Worm (Caenorhabditis elegans): ENCODE results near the gene clec-134.

The clec-134 gene

ce11 chrII:3556584-3556983, 23.3 kb upstream of the clec-134 start (continued):
- no peak for TF ChIP-seq nhr-12 (tag; optimal IDR thresholded peaks at IDR 0.05)
- no peak for TF ChIP-seq pqm-1 (tag; optimal IDR thresholded peaks at IDR 0.05)
- TF ChIP-seq hlh-4 (tag; optimal IDR thresholded peaks at IDR 0.05) = no peak

ce11 chrII:3557417-3557816, 22.4 kb upstream of the clec-134 start, which contains the start of gene lgc-45:
TSS of gene lgc-45 (plus strand) at chrII:3557472.
- TF ChIP-seq isw-1 (GFP tag; IDR thresholded peaks at IDR 0.05) (no peak), ama-1 (optimal IDR thresholded peaks at IDR 0.05) (no peak), elt-3 (tag; optimal IDR thresholded peaks at IDR 0.05) (no peak), nhr-84 (tag; optimal IDR thresholded peaks at IDR 0.05) (no peak), sptf-1 (tag; optimal IDR thresholded peaks at IDR 0.05) (no peak), egl-13 (tag; optimal IDR thresholded peaks at IDR 0.05) (no peak), lir-3 (tag; optimal IDR thresholded peaks at IDR 0.05; ENCODE audit: poor library complexity) (no peak), jun-1 (tag; optimal IDR thresholded peaks at IDR 0.05) (no peak), nhr-47 (tag; optimal IDR thresholded peaks at IDR 0.05) (no peak), efl-1 (optimal IDR thresholded peaks at IDR 0.05) (no peak), efl-1 (GFP tag; optimal IDR thresholded peaks at IDR 0.05 in 1 of 2) (no peak), mep-1 (tag; optimal IDR thresholded peaks at IDR 0.05) (no peak), unc-62 (GFP tag; optimal IDR thresholded peaks at IDR 0.05) (no peak), nhr-76 (tag; optimal IDR thresholded peaks at IDR 0.05) (no peak), pag-3 (tag; optimal IDR thresholded peaks at IDR 0.05; ENCODE audit: borderline replicate concordance, insufficient read depth) (no peak)

- no peak for TF ChIP-seq lin-13 (GFP tag; optimal IDR thresholded peaks at IDR 0.05)
- no peak for TF ChIP-seq xbp-1 (tag; optimal IDR thresholded peaks at IDR 0.05)
- no peak for TF ChIP-seq aly-2 (tag; optimal IDR thresholded peaks at IDR 0.05)
- no peak for TF ChIP-seq tlp-1 (tag; optimal IDR thresholded peaks at IDR 0.05)
- no peak for TF ChIP-seq lin-15B (tag; optimal IDR thresholded peaks at IDR 0.05)
- TF ChIP-seq pag-3 (tag; optimal IDR thresholded peaks at IDR 0.05; ENCODE audit: borderline replicate concordance, insufficient read depth) = no peak
- no peak for TF ChIP-seq mep-1 (tag; optimal IDR thresholded peaks at IDR 0.05)
- TF ChIP-seq sox-4 (tag; optimal IDR thresholded peaks at IDR 0.05) = no peak
- TF ChIP-seq nhr-71 (tag; optimal IDR thresholded peaks at IDR 0.05) = no peak
- TF ChIP-seq nhr-19 (GFP tag; conservative IDR thresholded peaks at IDR 0.05) = no peak
- TF ChIP-seq lsy-2 (tag; optimal IDR thresholded peaks at IDR 0.05) = no peak
- no peak for TF ChIP-seq ceh-88 (GFP tag; IDR thresholded peaks at IDR 0.05)
- TF ChIP-seq ceh-63 (GFP tag; optimal IDR thresholded peaks at IDR 0.05) = no peak
- TF ChIP-seq isw-1 (GFP tag; IDR thresholded peaks at IDR 0.05) = no peak
- TF ChIP-seq F16B12.6 (tag; optimal IDR thresholded peaks at IDR 0.05) = no peak
- TF ChIP-seq nhr-237 (tag; optimal IDR thresholded peaks at IDR 0.05) = no peak
- TF ChIP-seq sptf-1 (tag; optimal IDR thresholded peaks at IDR 0.05) = no peak
These were observed 19.3 kb upstream of the clec-134 start, which contains the start of gene W10G11.1 for ce11 chrII:3560592-3560991. TSS of gene W10G11.1 (minus strand) at chrII:3560692.

- TF ChIP-seq vab-15 (tag; optimal IDR thresholded peaks at IDR 0.05) = no peak
- TF ChIP-seq lir-3 (tag; optimal IDR thresholded peaks at IDR 0.05; ENCODE audit: poor library complexity) = no peak
- TF ChIP-seq C34B4.2 (tag; optimal IDR thresholded peaks at IDR 0.05) = no peak
- TF ChIP-seq nhr-85 (tag) = no peak
- TF ChIP-seq efl-1 (optimal IDR thresholded peaks at IDR 0.05) = no peak
- no peak for TF ChIP-seq efl-1 (GFP tag; optimal IDR thresholded peaks at IDR 0.05 in 1 of 2)
- TF ChIP-seq ceh-8 (GFP tag; optimal IDR thresholded peaks at IDR 0.05) = no peak
- TF ChIP-seq lin-35 (GFP tag; optimal IDR thresholded peaks at IDR 0.05) = no peak
- TF ChIP-seq lsy-2 (tag; optimal IDR thresholded peaks at IDR 0.05) = no peak
- TF ChIP-seq lin-15B (tag; optimal IDR thresholded peaks at IDR 0.05) = no peak
- TF ChIP-seq nhr-77 (tag; optimal IDR thresholded peaks at IDR 0.05) = no peak
- no peak for TF ChIP-seq F16B12.6 (tag; optimal IDR thresholded peaks at IDR 0.05)
- no peak for TF ChIP-seq Y116A8C.19 (tag; optimal IDR thresholded peaks at IDR 0.05; ENCODE audit: borderline replicate concordance)
These were observed 18.3 kb upstream of the clec-134 start, which contains the start of gene W10G11.2 for ce11 chrII:3561561-3561960. TSS of gene W10G11.2 (minus strand) at chrII:3561661.

Data from whole organism, L1 larva.